Worm (Caenorhabditis elegans) whole organism, young adult: ENCODE data around the gene ceh-37.

ENCODE experiments used
- B0261.1 ChIP-seq: sonication (generic microtip); optimal IDR thresholded peaks from 2 replicates; lab custom pipeline; 2016; ENCODE audit warnings: mild to moderate bottlenecking, missing genetic modification characterization, moderate library complexity, missing compliant biosample characterization
- B0336.3 ChIP-seq: fragments of 200-800 bp; sonication (Bioruptor generic); IDR thresholded peaks from 2 replicates; pipeline ENCODE4 v1.3.6; 2022; ENCODE audit warnings: missing genetic modification characterization, missing compliant biosample characterization
- C06A6.2 ChIP-seq: fragments of 200-800 bp; sonication (Bioruptor generic); conservative IDR thresholded peaks from 2 replicates; pipeline ENCODE4 v1.3.6; 2022; ENCODE audit warnings: missing genetic modification characterization, missing compliant biosample characterization
- C17E4.6 ChIP-seq: fragments of 200-800 bp; sonication (Bioruptor generic); IDR thresholded peaks from 2 replicates; pipeline ENCODE4 v1.3.6; 2022; ENCODE audit warnings: missing genetic modification reagents, missing genetic modification characterization, missing compliant biosample characterization
- F39B2.1 ChIP-seq: fragments of 200-800 bp; sonication (Bioruptor generic); IDR thresholded peaks from 2 replicates; pipeline ENCODE4 v1.3.6; 2022; ENCODE audit warnings: missing genetic modification reagents, missing genetic modification characterization, missing compliant biosample characterization
- F52B5.7 ChIP-seq: sonication (generic microtip); optimal IDR thresholded peaks from 2 replicates; lab custom pipeline; 2016; ENCODE audit warnings: mild to moderate bottlenecking, missing genetic modification characterization, missing compliant biosample characterization
- F55B11.4 ChIP-seq: sonication (generic microtip); optimal IDR thresholded peaks from 2 replicates; lab custom pipeline; 2016; ENCODE audit warnings: missing compliant biosample characterization, missing genetic modification characterization, borderline replicate concordance; ENCODE audit not compliant: insufficient read depth
- K12H6.12 ChIP-seq: fragments of 200-800 bp; sonication (Bioruptor generic); optimal IDR thresholded peaks from 2 replicates; lab custom pipeline; 2018; ENCODE audit warnings: mild to moderate bottlenecking, missing genetic modification characterization, missing compliant biosample characterization
- Y53F4B.3 ChIP-seq: fragments of 200-800 bp; sonication (Bioruptor generic); IDR thresholded peaks from 2 replicates; pipeline ENCODE4 v1.3.6; 2022; ENCODE audit warnings: missing genetic modification reagents, missing genetic modification characterization, missing compliant biosample characterization
- akir-1 ChIP-seq: fragments of 200-800 bp; sonication (Bioruptor generic); optimal IDR thresholded peaks from 2 replicates; lab custom pipeline; 2018; ENCODE audit warnings: mild to moderate bottlenecking, missing genetic modification characterization, moderate library complexity, missing compliant biosample characterization
- aptf-2 ChIP-seq: fragments of 200-800 bp; sonication (Bioruptor generic); conservative IDR thresholded peaks from 2 replicates; pipeline ENCODE4 v1.3.6; 2022; ENCODE audit warnings: missing genetic modification reagents, missing genetic modification characterization, missing compliant biosample characterization
- atf-7 ChIP-seq: sonication (generic microtip); optimal IDR thresholded peaks from 2 replicates; lab custom pipeline; 2017; ENCODE audit warnings: mild to moderate bottlenecking, missing genetic modification characterization, missing compliant biosample characterization
- athp-1 ChIP-seq: sonication (generic microtip); optimal IDR thresholded peaks from 2 replicates; lab custom pipeline; 2017; ENCODE audit warnings: mild to moderate bottlenecking, missing genetic modification characterization, missing compliant biosample characterization
- attf-3 ChIP-seq: fragments of 200-800 bp; sonication (Bioruptor generic); conservative IDR thresholded peaks from 2 replicates; pipeline ENCODE4 v1.3.6; 2022; ENCODE audit warnings: missing genetic modification reagents, missing genetic modification characterization, missing compliant biosample characterization
- bed-1 ChIP-seq: fragments of 200-800 bp; sonication (Bioruptor generic); IDR thresholded peaks from 2 replicates; pipeline ENCODE4 v1.3.6; 2022; ENCODE audit warnings: missing genetic modification reagents, missing genetic modification characterization, missing compliant biosample characterization
- ceh-27 ChIP-seq: fragments of 200-800 bp; sonication (Bioruptor generic); optimal IDR thresholded peaks from 2 replicates; lab custom pipeline; 2018; ENCODE audit warnings: mild to moderate bottlenecking, missing genetic modification characterization, moderate library complexity, missing compliant biosample characterization
- ceh-40 ChIP-seq: fragments of 200-800 bp; sonication (Bioruptor generic); IDR thresholded peaks from 2 replicates; pipeline ENCODE4 v1.3.6; 2022; ENCODE audit warnings: missing genetic modification characterization, missing compliant biosample characterization
- ceh-58 ChIP-seq: fragments of 200-800 bp; sonication (Bioruptor generic); IDR thresholded peaks from 2 replicates; pipeline ENCODE4 v1.3.6; 2022; ENCODE audit warnings: missing genetic modification characterization, missing compliant biosample characterization
- ceh-79 ChIP-seq: sonication (generic microtip); optimal IDR thresholded peaks from 2 replicates; lab custom pipeline; 2017; ENCODE audit warnings: mild to moderate bottlenecking, missing genetic modification characterization, missing compliant biosample characterization
- die-1 ChIP-seq: sonication (generic microtip); optimal IDR thresholded peaks from 2 replicates; lab custom pipeline; 2016; ENCODE audit warnings: missing genotype, mild to moderate bottlenecking, missing genetic modification characterization, missing compliant biosample characterization
- gei-17 ChIP-seq: fragments of 200-800 bp; sonication (Bioruptor generic); optimal IDR thresholded peaks from 2 replicates; lab custom pipeline; 2018; ENCODE audit warnings: mild to moderate bottlenecking, missing genetic modification characterization, missing compliant biosample characterization
- him-1 ChIP-seq: sonication (generic microtip); optimal IDR thresholded peaks from 2 replicates; lab custom pipeline; 2016; ENCODE audit warnings: missing genotype, missing genetic modification reagents, missing genetic modification characterization, missing compliant biosample characterization
- hmg-20 ChIP-seq: fragments of 200-800 bp; sonication (Bioruptor generic); IDR thresholded peaks from 2 replicates; pipeline ENCODE4 v1.3.6; 2022; ENCODE audit warnings: missing genetic modification reagents, missing genetic modification characterization, missing compliant biosample characterization
- lag-1 ChIP-seq: fragments of 200-800 bp; sonication (Bioruptor generic); IDR thresholded peaks from 2 replicates; pipeline ENCODE4 v1.3.6; 2022; ENCODE audit warnings: missing genetic modification reagents, missing genetic modification characterization, missing compliant biosample characterization
- let-607 ChIP-seq, 2 experiments: fragments of 200-800 bp in 1 of 2; sonication (Bioruptor generic) in 1 of 2; sonication (generic microtip) in 1 of 2; optimal IDR thresholded peaks; 2 replicates each; lab custom pipeline; 2016 to 2018; ENCODE audit warnings: mild to moderate bottlenecking in 2 of 2, missing compliant biosample characterization in 2 of 2, missing genetic modification characterization in 2 of 2, moderate library complexity in 2 of 2, missing genotype in 1 of 2
- lin-26 ChIP-seq: fragments of 200-800 bp; sonication (Bioruptor generic); IDR thresholded peaks from 2 replicates; pipeline ENCODE4 v1.3.6; 2022; ENCODE audit warnings: missing genetic modification reagents, missing genetic modification characterization, missing compliant biosample characterization
- lin-35 ChIP-seq, 3 experiments: fragments of 150-350 bp in 2 of 3; sonication (generic microtip) in 1 of 3; optimal IDR thresholded peaks; 2 replicates each; lab custom pipeline; 2014 to 2018; ENCODE audit warnings: missing biosample characterization in 3 of 3, missing genetic modification characterization in 3 of 3, missing genetic modification reagents in 3 of 3
- lin-54 ChIP-seq: fragments of 200-800 bp; sonication (Bioruptor generic); optimal IDR thresholded peaks from 2 replicates; lab custom pipeline; 2018; ENCODE audit warnings: mild to moderate bottlenecking, missing genetic modification characterization, missing compliant biosample characterization
- lsy-27 ChIP-seq: sonication (generic microtip); optimal IDR thresholded peaks from 2 replicates; lab custom pipeline; 2017; ENCODE audit warnings: missing genetic modification characterization, mild to moderate bottlenecking, missing compliant biosample characterization, antibody characterized with exemption, missing genotype, borderline replicate concordance; ENCODE audit not compliant: insufficient read depth
- madf-10 ChIP-seq: sonication (generic microtip); optimal IDR thresholded peaks from 2 replicates; lab custom pipeline; 2016; ENCODE audit warnings: mild to moderate bottlenecking, missing genetic modification characterization, missing compliant biosample characterization
- madf-6 ChIP-seq: fragments of 200-800 bp; sonication (Bioruptor generic); IDR thresholded peaks from 2 replicates; pipeline ENCODE4 v1.3.6; 2022; ENCODE audit warnings: missing genetic modification reagents, missing genetic modification characterization, missing compliant biosample characterization
- madf-8 ChIP-seq: fragments of 200-800 bp; sonication (Bioruptor generic); conservative IDR thresholded peaks from 2 replicates; pipeline ENCODE4 v1.3.6; 2022; ENCODE audit warnings: missing genetic modification reagents, missing genetic modification characterization, missing compliant biosample characterization
- mxl-1 ChIP-seq: sonication (generic microtip); optimal IDR thresholded peaks from 2 replicates; lab custom pipeline; 2016; ENCODE audit warnings: missing genetic modification characterization, missing compliant biosample characterization
- nfya-2 ChIP-seq: fragments of 200-800 bp; sonication (Bioruptor generic); IDR thresholded peaks from 2 replicates; pipeline ENCODE4 v1.3.6; 2022; ENCODE audit warnings: missing genetic modification reagents, missing genetic modification characterization, missing compliant biosample characterization
- nfyb-1 ChIP-seq: fragments of 200-800 bp; sonication (Bioruptor generic); IDR thresholded peaks from 2 replicates; pipeline ENCODE4 v1.3.6; 2022; ENCODE audit warnings: missing genetic modification reagents, missing genetic modification characterization, missing compliant biosample characterization
- nhr-90 ChIP-seq: sonication (generic microtip); optimal IDR thresholded peaks from 2 replicates; lab custom pipeline; 2016; ENCODE audit warnings: missing genotype, mild to moderate bottlenecking, missing genetic modification characterization, missing compliant biosample characterization
- pbrm-1 ChIP-seq: fragments of 200-800 bp; sonication (Bioruptor generic); IDR thresholded peaks from 2 replicates; pipeline ENCODE4 v1.3.6; 2022; ENCODE audit warnings: missing genetic modification reagents, missing genetic modification characterization, missing compliant biosample characterization
- rcor-1 ChIP-seq: fragments of 200-800 bp; sonication (Bioruptor generic); IDR thresholded peaks from 2 replicates; pipeline ENCODE4 v1.3.6; 2022; ENCODE audit warnings: missing genetic modification reagents, missing genetic modification characterization, missing compliant biosample characterization
- repo-1 ChIP-seq: sonication (generic microtip); optimal IDR thresholded peaks from 2 replicates; lab custom pipeline; 2017; ENCODE audit warnings: mild to moderate bottlenecking, missing genetic modification characterization, missing compliant biosample characterization
- snpc-1.1 ChIP-seq: sonication (generic microtip); optimal IDR thresholded peaks from 2 replicates; lab custom pipeline; 2017; ENCODE audit warnings: missing genetic modification characterization, mild to moderate bottlenecking, missing compliant biosample characterization, antibody characterized with exemption, moderate library complexity, missing genotype, missing genetic modification reagents; ENCODE audit not compliant: insufficient read depth
- snpc-4 ChIP-seq, 5 experiments: fragments of 150-350 bp in 1 of 5; sonication (generic microtip) in 4 of 5; optimal IDR thresholded peaks; 2 replicates each; lab custom pipeline; 2014 to 2018; ENCODE audit warnings: missing genetic modification characterization in 5 of 5, missing biosample characterization in 3 of 5, antibody characterized with exemption in 2 of 5, mild to moderate bottlenecking in 2 of 5, missing compliant biosample characterization in 2 of 5, missing genotype in 2 of 5, moderate library complexity in 2 of 5, missing genetic modification reagents in 1 of 5
- tbp1 ChIP-seq: fragments of 200-800 bp; sonication (Bioruptor generic); optimal IDR thresholded peaks from 2 replicates; lab custom pipeline; 2018; ENCODE audit warnings: mild to moderate bottlenecking, missing genetic modification characterization, missing compliant biosample characterization
- tlf-1 ChIP-seq: fragments of 200-800 bp; sonication (Bioruptor generic); optimal IDR thresholded peaks from 2 replicates; lab custom pipeline; 2018; ENCODE audit warnings: mild to moderate bottlenecking, missing genetic modification characterization, missing compliant biosample characterization
- unc-130 ChIP-seq: sonication (generic microtip); optimal IDR thresholded peaks from 2 replicates; lab custom pipeline; 2016; ENCODE audit warnings: missing genetic modification reagents, missing genetic modification characterization, missing compliant biosample characterization
- unc-62 ChIP-seq: fragments of 150-350 bp; optimal IDR thresholded peaks from 2 replicates; lab custom pipeline; 2014; ENCODE audit warnings: missing biosample characterization, missing genetic modification reagents, missing genetic modification characterization
- zim-3 ChIP-seq: sonication (generic microtip); optimal IDR thresholded peaks from 2 replicates; lab custom pipeline; 2017; ENCODE audit warnings: mild to moderate bottlenecking, missing genetic modification characterization, moderate library complexity, missing compliant biosample characterization
- ztf-18 ChIP-seq: sonication (generic microtip); optimal IDR thresholded peaks from 2 replicates; lab custom pipeline; 2016; ENCODE audit warnings: missing genotype, mild to moderate bottlenecking, missing genetic modification characterization, missing compliant biosample characterization
- ztf-26 ChIP-seq: sonication (generic microtip); optimal IDR thresholded peaks from 2 replicates; lab custom pipeline; 2017; ENCODE audit warnings: missing genetic modification characterization, missing compliant biosample characterization

The ceh-37 gene

DNA sequence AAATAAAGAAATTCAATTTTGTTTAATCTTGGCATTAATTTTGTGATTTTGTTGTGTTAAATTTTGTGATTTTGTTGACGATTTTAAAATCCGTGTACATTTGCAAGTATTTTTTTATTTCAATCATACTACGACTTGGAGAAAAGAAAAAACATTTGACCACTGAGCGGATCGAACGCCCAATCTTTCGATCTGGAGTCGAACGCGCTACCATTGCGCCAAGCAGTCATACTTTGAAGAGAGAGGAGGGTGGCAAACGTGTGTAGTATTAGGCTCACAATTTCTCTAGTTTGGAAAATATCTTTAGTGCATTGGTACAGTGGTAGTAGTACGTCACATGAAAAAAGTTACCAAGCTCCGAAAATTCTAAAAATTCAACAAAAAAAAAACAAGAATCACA lies 21.0 kb upstream of the ceh-37 start (continued):
- TF ChIP-seq nhr-90 (tag; lab: Kevin White, UChicago) (peak; percentile 88), aptf-2 (GFP tag; lab: Robert Waterston, UW) (no peak), lag-1 (no peak), ceh-58 (GFP tag; lab: Robert Waterston, UW) (no peak), ceh-27 (GFP tag; lab: Kevin White, UChicago) (no peak), hmg-20 (GFP tag; lab: Robert Waterston, UW) (no peak), nfyb-1 (GFP tag; lab: Robert Waterston, UW) (peak; percentile 48), B0261.1 (tag; lab: Kevin White, UChicago) (peak; percentile 79), gei-17 (GFP tag; lab: Kevin White, UChicago) (no peak), Y53F4B.3 (GFP tag; lab: Robert Waterston, UW) (no peak), die-1 (tag; lab: Kevin White, UChicago) (peak; percentile 84), snpc-4 (GFP tag; optimal IDR thresholded peaks at IDR 0.05; lab: Kevin White, UChicago) (peak; percentile 76), snpc-4 (tag; optimal IDR thresholded peaks at IDR 0.05; lab: Kevin White, UChicago) (peak in 2 of 4 experiments; percentile 58 to 77), him-1 (tag; lab: Kevin White, UChicago) (peak; percentile 62), pbrm-1 (peak; percentile 61; the same call in 1 of the 2 replicates), mxl-1 (tag; lab: Kevin White, UChicago) (peak; percentile 40), let-607 (tag; optimal IDR thresholded peaks at IDR 0.05; lab: Kevin White, UChicago) (no peak), ceh-79 (tag; lab: Kevin White, UChicago) (no peak), lin-35 (GFP tag; optimal IDR thresholded peaks at IDR 0.05; lab: Kevin White, UChicago) (peak in 1 of 3 experiments; percentile 6), attf-3 (GFP tag; lab: Robert Waterston, UW) (no peak), zim-3 (tag; lab: Kevin White, UChicago) (peak; percentile 2), lin-26 (peak; percentile 87), madf-10 (peak; percentile 19), lsy-27 (peak; percentile 50), akir-1 (GFP tag; lab: Kevin White, UChicago) (no peak), C06A6.2 (GFP tag; lab: Robert Waterston, UW) (no peak), tbp1 (GFP tag; lab: Kevin White, UChicago) (peak; percentile 91), rcor-1 (no peak), unc-62 (no peak), F39B2.1 (no peak), athp-1 (tag; lab: Kevin White, UChicago) (peak; percentile 30), snpc-1.1 (tag; lab: Kevin White, UChicago) (peak; percentile 48), ceh-40 (GFP tag; lab: Robert Waterston, UW) (no peak), madf-8 (GFP tag; lab: Robert Waterston, UW) (no peak), ztf-26 (tag; lab: Kevin White, UChicago) (no peak), madf-6 (no peak), nfya-2 (no peak), F55B11.4 (tag; lab: Kevin White, UChicago) (no peak), unc-130 (GFP tag; lab: Kevin White, UChicago) (no peak), F52B5.7 (no peak), B0336.3 (no peak), ztf-18 (tag; lab: Kevin White, UChicago) (peak; percentile 56), lin-54 (GFP tag; lab: Kevin White, UChicago) (no peak), repo-1 (no peak), atf-7 (no peak), bed-1 (no peak), tlf-1 (GFP tag; lab: Kevin White, UChicago) (no peak), C17E4.6 (GFP tag; lab: Robert Waterston, UW) (no peak), K12H6.12 (tag; lab: Kevin White, UChicago) (no peak)
